Fruit fly (Drosophila melanogaster) S2 (cell line): ENCODE results near the gene CAH7.

Source experiments
- CG8478 ChIP-seq: fragments of >200 bp; optimal IDR thresholded peaks from 2 replicates; lab custom pipeline; 2018
- CTCF ChIP-seq, 2 experiments: fragments of >200 bp; optimal IDR thresholded peaks; 2 replicates each; lab custom pipeline; 2018

DNA sequence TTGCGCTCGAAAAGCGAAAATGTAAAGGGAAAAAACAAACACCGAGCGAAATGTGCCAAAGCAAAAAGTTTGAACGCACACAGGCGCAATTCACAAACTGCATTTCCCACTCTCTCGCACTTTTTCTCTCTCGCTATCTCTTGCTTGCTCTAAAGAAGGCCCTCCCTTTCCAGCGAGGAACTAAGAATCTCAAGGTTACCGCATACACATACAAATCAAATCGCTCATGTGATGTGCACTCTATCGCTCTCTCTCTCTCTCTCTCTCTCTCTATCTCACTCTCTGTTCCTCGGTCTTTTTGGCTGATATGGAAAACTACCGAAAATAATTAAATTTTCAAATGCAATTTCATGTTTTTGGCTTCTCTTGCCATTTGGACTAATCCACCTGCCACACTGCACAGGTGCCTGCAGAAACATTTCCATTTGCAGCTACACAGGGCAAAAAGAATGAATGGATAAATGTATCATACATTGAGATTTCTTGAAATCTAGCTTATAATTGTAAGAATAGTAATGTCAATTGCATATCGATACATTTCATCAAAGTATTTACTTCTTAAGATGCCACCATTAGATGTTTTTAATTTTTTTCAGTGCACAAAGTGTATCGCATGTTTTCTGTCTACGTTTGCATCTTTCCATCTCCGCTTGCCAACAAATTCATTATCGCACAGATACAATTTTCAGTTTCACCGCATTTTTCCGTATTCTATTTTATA is 32.6 kb upstream of the CAH7 start:
- TF ChIP-seq CTCF (optimal IDR thresholded peaks at IDR 0.05; lab: Kevin White, UChicago) = no peak
- TF ChIP-seq CG8478 (lab: Kevin White, UChicago) = no peak
